Fruit fly (Drosophila melanogaster): ENCODE results near the gene CG4213.

CG4213 gene

DNA sequence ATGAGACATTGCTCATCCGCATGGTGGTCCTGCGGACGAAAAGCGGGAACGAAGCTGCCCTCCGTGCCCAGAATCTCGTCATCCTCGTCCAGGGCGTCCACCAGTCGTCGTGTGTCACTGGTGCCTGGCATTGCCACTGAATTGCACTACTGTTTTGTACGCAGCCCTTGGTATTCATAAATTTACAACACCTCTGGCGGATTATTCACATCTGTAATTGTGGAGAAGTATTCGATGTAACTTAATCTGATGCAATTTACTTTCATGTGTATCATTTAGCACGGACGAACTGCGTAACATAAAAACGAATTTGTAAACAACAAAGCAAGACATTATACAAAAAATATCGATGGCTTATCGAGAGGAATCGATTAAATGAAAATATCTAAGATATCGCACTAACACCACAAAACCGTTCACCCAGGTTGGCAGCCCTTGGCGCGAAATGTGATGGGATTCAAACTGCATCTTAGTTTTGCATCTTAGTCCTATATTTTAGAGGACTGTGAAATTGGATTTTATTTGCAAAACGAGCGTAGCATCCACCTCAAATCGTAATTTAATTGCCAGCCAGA is 44.4 kb downstream of the CG4213 start, which contains the start of gene Ent1 (continued):
- no peak for TF ChIP-seq Rx (GFP tag; IDR thresholded peaks at IDR 0.05)
- peak; percentile 40 for TF ChIP-seq CG15479 (GFP tag; optimal IDR thresholded peaks at IDR 0.05)
- no peak for TF ChIP-seq ato (GFP tag; IDR thresholded peaks at IDR 0.05; ENCODE audit: partially characterized antibody)
- TF ChIP-seq lab (GFP tag; optimal IDR thresholded peaks at IDR 0.05), result no peak

- no peak for TF ChIP-seq CG1832 (GFP tag; optimal IDR thresholded peaks at IDR 0.05)
- TF ChIP-seq Drgx (GFP tag; IDR thresholded peaks at IDR 0.05), result no peak
- peak; percentile 90 for TF ChIP-seq CG15479 (GFP tag; optimal IDR thresholded peaks at IDR 0.05)
- peak in 1 of 2 experiments; percentile 83 for TF ChIP-seq tll (GFP tag; optimal IDR thresholded peaks at IDR 0.05)
- TF ChIP-seq twi (tag; optimal IDR thresholded peaks at IDR 0.05), result peak; percentile 8
- no peak for TF ChIP-seq CG17361 (GFP tag; IDR thresholded peaks at IDR 0.05)
- TF ChIP-seq pzg (GFP tag; optimal IDR thresholded peaks at IDR 0.05), result no peak
- TF ChIP-seq croc (GFP tag; conservative IDR thresholded peaks at IDR 0.05), result no peak
- no peak for TF ChIP-seq CG9876 (GFP tag; optimal IDR thresholded peaks at IDR 0.05)
- TF ChIP-seq Dek (tag; optimal IDR thresholded peaks at IDR 0.05), result no peak
- TF ChIP-seq Rfx (GFP tag; IDR thresholded peaks at IDR 0.05), result no peak
- no peak for TF ChIP-seq tx (GFP tag; optimal IDR thresholded peaks at IDR 0.05)
- no peak for TF ChIP-seq mam (GFP tag; optimal IDR thresholded peaks at IDR 0.05)
- no peak for TF ChIP-seq HmgD (GFP tag; optimal IDR thresholded peaks at IDR 0.05)
- no peak for TF ChIP-seq hth (optimal IDR thresholded peaks at IDR 0.05)
These were observed 45.8 kb downstream of the CG4213 start for dm6 chr2L:356234-356633.

- TF ChIP-seq CG1792 (GFP tag; optimal IDR thresholded peaks at IDR 0.05) (no peak), CG1529 (GFP tag; optimal IDR thresholded peaks at IDR 0.05) (peak; percentile 88), CG6654 (GFP tag; optimal IDR thresholded peaks at IDR 0.05) (peak; percentile 60)
These were observed 54.4 kb downstream of the CG4213 start for dm6 chr2L:347604-348003.

- TF ChIP-seq sisA (GFP tag; IDR thresholded peaks at IDR 0.05), result no peak
- 0 out of 2 replicates have a peak, but pooled peaks have one; percentile 21 for TF ChIP-seq MBD-R2 (GFP tag; IDR thresholded peaks at IDR 0.05)
- no peak for TF ChIP-seq zen (tag; optimal IDR thresholded peaks at IDR 0.05)
- TF ChIP-seq CG31441 (GFP tag; IDR thresholded peaks at IDR 0.05), result no peak
- no peak for TF ChIP-seq Sry-δ (GFP tag; optimal IDR thresholded peaks at IDR 0.05)
- no peak for TF ChIP-seq CG42726 (GFP tag; IDR thresholded peaks at IDR 0.05; ENCODE audit: partially characterized antibody)
- no peak for TF ChIP-seq Tbp (GFP tag; optimal IDR thresholded peaks at IDR 0.05)
- TF ChIP-seq lbe (GFP tag; optimal IDR thresholded peaks at IDR 0.05), result no peak
- TF ChIP-seq toy (GFP tag; IDR thresholded peaks at IDR 0.05), result no peak
- TF ChIP-seq CG15479 (GFP tag; optimal IDR thresholded peaks at IDR 0.05), result peak; percentile 51
- no peak for TF ChIP-seq CG12071 (GFP tag; optimal IDR thresholded peaks at IDR 0.05)
- 0 out of 3 replicates have a peak, but pooled peaks have one; percentile 67 for TF ChIP-seq CG2199 (GFP tag; IDR thresholded peaks at IDR 0.05)
- no peak for TF ChIP-seq CG31224 (GFP tag; IDR thresholded peaks at IDR 0.05)
- TF ChIP-seq CG2116 (GFP tag; optimal IDR thresholded peaks at IDR 0.05), result no peak
- no peak for TF ChIP-seq CG11696 (GFP tag; IDR thresholded peaks at IDR 0.05)
- TF ChIP-seq CG34376 (GFP tag; optimal IDR thresholded peaks at IDR 0.05), result no peak
- no peak for TF ChIP-seq CG2875 (GFP tag; optimal IDR thresholded peaks at IDR 0.05)
- no peak for TF ChIP-seq CG2712 (tag; optimal IDR thresholded peaks at IDR 0.05)
- no peak for TF ChIP-seq Dp (GFP tag; optimal IDR thresholded peaks at IDR 0.05)
- TF ChIP-seq crp (GFP tag; optimal IDR thresholded peaks at IDR 0.05), result no peak
- no peak for TF ChIP-seq Oaz (GFP tag; IDR thresholded peaks at IDR 0.05)
These were observed 55.2 kb downstream of the CG4213 start for dm6 chr2L:346781-347180.

Data from whole organism, embryonic.